Worm (Caenorhabditis elegans): ENCODE results near the gene Y57G11C.52.

Gene Y57G11C.52

ce11 chrIV:14872320-14872719 is 18.5 kb downstream of the Y57G11C.52 start (continued):
- TF ChIP-seq ztf-18 (tag; optimal IDR thresholded peaks at IDR 0.05) = peak; percentile 9
- no peak for TF ChIP-seq zfh-2 (GFP tag; conservative IDR thresholded peaks at IDR 0.05)
- TF ChIP-seq ztf-26 (tag; optimal IDR thresholded peaks at IDR 0.05) = peak; percentile 58
- no peak for TF ChIP-seq dpl-1 (GFP tag; optimal IDR thresholded peaks at IDR 0.05)
- no peak for TF ChIP-seq nfya-1 (tag; optimal IDR thresholded peaks at IDR 0.05; ENCODE audit: borderline replicate concordance, insufficient read depth)
- no peak for TF ChIP-seq C17E4.6 (GFP tag; IDR thresholded peaks at IDR 0.05)
- TF ChIP-seq egl-18 (GFP tag; IDR thresholded peaks at IDR 0.05) = no peak
- TF ChIP-seq hmg-1.2 (GFP tag; IDR thresholded peaks at IDR 0.05) = peak; percentile 79
- no peak for TF ChIP-seq nhr-90 (tag; optimal IDR thresholded peaks at IDR 0.05)
- TF ChIP-seq rpc-1 (optimal IDR thresholded peaks at IDR 0.05) = no peak
- no peak for TF ChIP-seq rpc-1 (tag; optimal IDR thresholded peaks at IDR 0.05)
- TF ChIP-seq snpc-1.1 (tag; optimal IDR thresholded peaks at IDR 0.05; ENCODE audit: insufficient read depth) = no peak
- TF ChIP-seq Y56A3A.18 (GFP tag; IDR thresholded peaks at IDR 0.05) = no peak
- TF ChIP-seq rcor-1 (GFP tag; IDR thresholded peaks at IDR 0.05) = no peak
- no peak for TF ChIP-seq lsy-27 (tag; optimal IDR thresholded peaks at IDR 0.05; ENCODE audit: borderline replicate concordance, insufficient read depth)
- no peak for TF ChIP-seq nfyb-1 (GFP tag; IDR thresholded peaks at IDR 0.05)
- no peak for TF ChIP-seq snpc-4 (GFP tag; optimal IDR thresholded peaks at IDR 0.05)
- peak in 2 of 4 experiments; percentile 71 to 75 for TF ChIP-seq snpc-4 (tag; optimal IDR thresholded peaks at IDR 0.05)
- no peak for TF ChIP-seq somi-1 (GFP tag; optimal IDR thresholded peaks at IDR 0.05)
- TF ChIP-seq nhr-80 (tag; optimal IDR thresholded peaks at IDR 0.05) = no peak
- 0 out of 2 replicates have a peak, but pooled peaks have one; percentile 14 for TF ChIP-seq F39B2.1 (GFP tag; IDR thresholded peaks at IDR 0.05)
- TF ChIP-seq B0261.1 (tag; optimal IDR thresholded peaks at IDR 0.05) = no peak
- peak; percentile 66; the same call in 1 of the 2 replicates for TF ChIP-seq cebp-2 (GFP tag; IDR thresholded peaks at IDR 0.05)
- no peak for TF ChIP-seq F22D6.2 (tag; optimal IDR thresholded peaks at IDR 0.05)
- no peak for TF ChIP-seq bed-1 (GFP tag; IDR thresholded peaks at IDR 0.05)
- TF ChIP-seq pbrm-1 (GFP tag; IDR thresholded peaks at IDR 0.05) = no peak
- no peak for TF ChIP-seq unc-130 (GFP tag; optimal IDR thresholded peaks at IDR 0.05)
- TF ChIP-seq B0035.1 (tag; optimal IDR thresholded peaks at IDR 0.05) = no peak
- TF ChIP-seq B0019.2 (GFP tag; conservative IDR thresholded peaks at IDR 0.05) = no peak
- TF ChIP-seq madf-10 (tag; optimal IDR thresholded peaks at IDR 0.05) = no peak
- TF ChIP-seq cebp-1 (GFP tag; IDR thresholded peaks at IDR 0.05) = no peak
- TF ChIP-seq cebp-1 (tag; optimal IDR thresholded peaks at IDR 0.05) = no peak
- no peak for TF ChIP-seq Y53G8AR.9 (GFP tag; conservative IDR thresholded peaks at IDR 0.05)
- TF ChIP-seq madf-8 (GFP tag; conservative IDR thresholded peaks at IDR 0.05) = no peak
- TF ChIP-seq Y53F4B.3 (GFP tag; IDR thresholded peaks at IDR 0.05) = no peak
- TF ChIP-seq fkh-3 (tag; optimal IDR thresholded peaks at IDR 0.05) = no peak
- no peak for TF ChIP-seq lin-35 (GFP tag; optimal IDR thresholded peaks at IDR 0.05)
- TF ChIP-seq snpc-1.3 (tag; optimal IDR thresholded peaks at IDR 0.05; ENCODE audit: insufficient read depth) = no peak
- TF ChIP-seq repo-1 (tag; optimal IDR thresholded peaks at IDR 0.05) = no peak
- no peak for TF ChIP-seq mel-28 (tag; optimal IDR thresholded peaks at IDR 0.05; ENCODE audit: borderline replicate concordance)
- no peak for TF ChIP-seq athp-1 (tag; optimal IDR thresholded peaks at IDR 0.05)
- peak; percentile 7 for TF ChIP-seq efl-1 (GFP tag; optimal IDR thresholded peaks at IDR 0.05)
- TF ChIP-seq attf-5 (GFP tag; optimal IDR thresholded peaks at IDR 0.05) = peak; percentile 43
- TF ChIP-seq T26A5.8 (tag; optimal IDR thresholded peaks at IDR 0.05) = no peak
- no peak for TF ChIP-seq sea-2 (GFP tag; IDR thresholded peaks at IDR 0.05)
- peak; percentile 19 for TF ChIP-seq K12H6.12 (tag; optimal IDR thresholded peaks at IDR 0.05)
- no peak for TF ChIP-seq tbp1 (GFP tag; optimal IDR thresholded peaks at IDR 0.05)
- TF ChIP-seq egrh-3 (GFP tag; IDR thresholded peaks at IDR 0.05) = no peak
- no peak for TF ChIP-seq dpff-1 (tag; optimal IDR thresholded peaks at IDR 0.05)
- TF ChIP-seq ZK185.1 (tag; optimal IDR thresholded peaks at IDR 0.05; ENCODE audit: poor library complexity, severe bottlenecking) = no peak

All from whole organism, young adult.